Worm (Caenorhabditis elegans): ENCODE measurements around the gene osm-6.

osm-6 gene

ce11 chrV:11901260-11901659 lies 26.0 kb downstream of the osm-6 start:
- TF ChIP-seq unc-55 (GFP tag; optimal IDR thresholded peaks at IDR 0.05) (no peak), dve-1 (tag; optimal IDR thresholded peaks at IDR 0.05) (no peak)

ce11 chrV:11900127-11900526 lies 27.1 kb downstream of the osm-6 start:
- no peak for TF ChIP-seq madf-2 (tag; optimal IDR thresholded peaks at IDR 0.05)
- TF ChIP-seq fkh-10 (GFP tag; optimal IDR thresholded peaks at IDR 0.05): no peak

- TF ChIP-seq Y22D7AL.16 (tag; optimal IDR thresholded peaks at IDR 0.05): no peak
- peak; percentile 5 for TF ChIP-seq unc-55 (GFP tag; optimal IDR thresholded peaks at IDR 0.05)
- TF ChIP-seq ceh-34 (tag; optimal IDR thresholded peaks at IDR 0.05): no peak
Measured at ce11 chrV:11899149-11899548, 28.1 kb downstream of the osm-6 start, which contains the start of gene sma-1. TSS of gene sma-1 (plus strand) at chrV:11899449.

ce11 chrV:11897604-11898003 lies 29.6 kb downstream of the osm-6 start:
- no peak for TF ChIP-seq ceh-45 (GFP tag; IDR thresholded peaks at IDR 0.05)
- no peak for TF ChIP-seq pag-3 (tag; optimal IDR thresholded peaks at IDR 0.05; ENCODE audit: borderline replicate concordance)
- no peak for TF ChIP-seq nhr-11 (tag; optimal IDR thresholded peaks at IDR 0.05)
- no peak for TF ChIP-seq pat-9 (tag; optimal IDR thresholded peaks at IDR 0.05)
- no peak for TF ChIP-seq fkh-6 (tag; optimal IDR thresholded peaks at IDR 0.05)
- no peak for TF ChIP-seq K09A11.1 (tag; optimal IDR thresholded peaks at IDR 0.05; ENCODE audit: insufficient read depth)
- TF ChIP-seq zip-5 (tag; optimal IDR thresholded peaks at IDR 0.05): no peak
- no peak for TF ChIP-seq npax-4 (tag; optimal IDR thresholded peaks at IDR 0.05)
- TF ChIP-seq lin-11 (tag; optimal IDR thresholded peaks at IDR 0.05): no peak
- no peak for TF ChIP-seq ceh-9 (tag; optimal IDR thresholded peaks at IDR 0.05)
- no peak for TF ChIP-seq lim-6 (tag; optimal IDR thresholded peaks at IDR 0.05)
- no peak for TF ChIP-seq elt-2 (tag; optimal IDR thresholded peaks at IDR 0.05)
- no peak for TF ChIP-seq dmd-4 (tag; optimal IDR thresholded peaks at IDR 0.05; ENCODE audit: borderline replicate concordance)
- no peak for TF ChIP-seq hlh-6 (tag; optimal IDR thresholded peaks at IDR 0.05)
- no peak for TF ChIP-seq tbx-2 (tag; optimal IDR thresholded peaks at IDR 0.05)
- TF ChIP-seq odd-2 (tag; optimal IDR thresholded peaks at IDR 0.05): no peak

ce11 chrV:11896322-11896898 lies 30.8 kb downstream of the osm-6 start:
- TF ChIP-seq nfya-1 (tag; optimal IDR thresholded peaks at IDR 0.05) (no peak), pat-9 (tag; optimal IDR thresholded peaks at IDR 0.05) (no peak), ceh-6 (GFP tag; optimal IDR thresholded peaks at IDR 0.05) (no peak), npax-4 (tag; optimal IDR thresholded peaks at IDR 0.05) (no peak), pqm-1 (tag; optimal IDR thresholded peaks at IDR 0.05) (no peak), zip-5 (tag; optimal IDR thresholded peaks at IDR 0.05) (no peak), pag-3 (tag; optimal IDR thresholded peaks at IDR 0.05; ENCODE audit: borderline replicate concordance) (no peak), C08G9.2 (tag; optimal IDR thresholded peaks at IDR 0.05) (no peak), sdc-2 (tag; optimal IDR thresholded peaks at IDR 0.05) (no peak), ceh-31 (tag; optimal IDR thresholded peaks at IDR 0.05) (peak; percentile 6), tbx-2 (tag; optimal IDR thresholded peaks at IDR 0.05) (peak; percentile 39), ceh-22 (tag; optimal IDR thresholded peaks at IDR 0.05) (no peak), unc-42 (tag; optimal IDR thresholded peaks at IDR 0.05) (no peak), syd-9 (tag; optimal IDR thresholded peaks at IDR 0.05) (no peak), mec-3 (tag; optimal IDR thresholded peaks at IDR 0.05; ENCODE audit: borderline replicate concordance) (no peak)

- TF ChIP-seq ttx-3 (tag; optimal IDR thresholded peaks at IDR 0.05): no peak
- no peak for TF ChIP-seq ref-2 (tag; optimal IDR thresholded peaks at IDR 0.05)
- no peak for TF ChIP-seq sdc-2 (tag; optimal IDR thresholded peaks at IDR 0.05)
- no peak for TF ChIP-seq K02D7.2 (tag; optimal IDR thresholded peaks at IDR 0.05)
Measured at ce11 chrV:11893975-11894374, 33.3 kb downstream of the osm-6 start, which contains the start of gene K12G11.6. TSS of gene K12G11.6 (plus strand) at chrV:11894331.
